Worm (Caenorhabditis elegans) whole organism, midembryonic: ENCODE results near the gene let-716.

Experiments
- T22C8.4 ChIP-seq: fragments of 200-800 bp; sonication (Bioruptor generic); IDR thresholded peaks from 2 replicates; pipeline ENCODE4 v1.3.6; 2022; ENCODE audit warnings: missing genetic modification characterization, missing compliant biosample characterization
- cog-1 ChIP-seq: sonication (generic microtip); optimal IDR thresholded peaks from 2 replicates; lab custom pipeline; 2016; ENCODE audit warnings: missing genetic modification characterization, missing compliant biosample characterization
- flt-1 ChIP-seq: fragments of 200-800 bp; sonication (Bioruptor generic); IDR thresholded peaks from 2 replicates; pipeline ENCODE4 v1.3.6; 2022; ENCODE audit warnings: missing genetic modification characterization, missing compliant biosample characterization
- med-1 ChIP-seq: sonication (generic microtip); optimal IDR thresholded peaks from 2 replicates; lab custom pipeline; 2017; ENCODE audit warnings: missing genetic modification characterization, mild to moderate bottlenecking, missing compliant biosample characterization, antibody characterized with exemption, missing genetic modification reagents; ENCODE audit not compliant: insufficient read depth
- tab-1 ChIP-seq: fragments of 200-800 bp; sonication (Bioruptor generic); IDR thresholded peaks from 2 replicates; pipeline ENCODE4 v1.3.6; 2022; ENCODE audit warnings: missing genetic modification characterization, missing compliant biosample characterization
- ztf-23 ChIP-seq: fragments of 200-800 bp; sonication (Bioruptor generic); IDR thresholded peaks from 2 replicates; pipeline ENCODE4 v1.3.6; 2022; ENCODE audit warnings: missing genetic modification reagents, missing genetic modification characterization, missing compliant biosample characterization
- ztf-29 ChIP-seq: fragments of 200-800 bp; sonication (Bioruptor generic); IDR thresholded peaks from 2 replicates; pipeline ENCODE4 v1.3.6; 2022; ENCODE audit warnings: missing genetic modification reagents, missing genetic modification characterization, missing compliant biosample characterization

- TF ChIP-seq tab-1 (GFP tag; lab: Robert Waterston, UW) (no peak), T22C8.4 (GFP tag; lab: Robert Waterston, UW) (no peak), flt-1 (GFP tag; lab: Robert Waterston, UW) (no peak), med-1 (GFP tag; lab: Kevin White, UChicago) (no peak), ztf-29 (GFP tag; lab: Robert Waterston, UW) (no peak), ztf-23 (GFP tag; lab: Robert Waterston, UW) (no peak), cog-1 (tag; lab: Kevin White, UChicago) (no peak)
Observed at ce11 chrIII:6422721-6423120, 39.4 kb downstream of the let-716 start.
